Worm (Caenorhabditis elegans): ENCODE results near the gene F15D4.4.

DNA sequence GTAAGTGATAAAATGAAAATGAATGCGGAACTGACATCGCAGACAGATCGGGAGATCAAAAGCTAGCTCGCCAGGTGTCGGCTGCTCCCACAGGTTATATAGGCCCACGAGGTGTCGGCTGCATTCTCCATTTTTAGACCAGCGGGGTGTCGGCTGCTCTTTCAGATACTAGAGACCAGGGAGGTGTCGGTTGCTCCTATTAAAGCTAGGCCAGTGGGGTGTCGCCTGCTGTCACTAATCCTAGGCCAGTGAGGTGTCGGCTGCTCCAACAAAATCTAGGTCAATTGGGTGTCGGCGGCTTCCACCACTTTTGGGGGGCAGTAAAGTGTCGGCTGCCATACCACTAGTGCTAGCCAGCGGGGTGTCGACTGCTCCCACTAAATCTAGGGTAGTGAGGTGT lies 47.0 kb upstream of the F15D4.4 start:
- TF ChIP-seq ceh-36 (tag; optimal IDR thresholded peaks at IDR 0.05) (no peak), ama-1 (optimal IDR thresholded peaks at IDR 0.05) (no peak), ets-7 (tag; optimal IDR thresholded peaks at IDR 0.05) (no peak), F13C5.2 (tag; optimal IDR thresholded peaks at IDR 0.05) (no peak), scrt-1 (GFP tag; IDR thresholded peaks at IDR 0.05) (no peak), sea-1 (GFP tag; conservative IDR thresholded peaks at IDR 0.05) (no peak), tra-4 (tag; optimal IDR thresholded peaks at IDR 0.05) (no peak), tbx-37 (GFP tag; conservative IDR thresholded peaks at IDR 0.05) (no peak)
